Fruit fly (Drosophila melanogaster): ENCODE data around the gene mon2.

dm6 chr2L:8165800-8166576 is 42.2 kb upstream of the mon2 start:
- TF ChIP-seq CG8478 (optimal IDR thresholded peaks at IDR 0.05) (no peak), CTCF (optimal IDR thresholded peaks at IDR 0.05) (no peak)
